Fruit fly (Drosophila melanogaster) whole organism, pupa: ENCODE results near the gene CG32391.

Experiments
- CG10348 ChIP-seq: fragments of 200-800 bp; sonication (Bioruptor generic); IDR thresholded peaks from 2 replicates; pipeline ENCODE4 v1.3.6; 2022; ENCODE audit warnings: missing biosample characterization, missing genetic modification characterization
- CG12605 ChIP-seq: fragments of 200-800 bp; sonication (Bioruptor generic); IDR thresholded peaks from 2 replicates; pipeline ENCODE4 v1.3.6; 2022; ENCODE audit warnings: missing biosample characterization, missing genetic modification characterization
- CG13204 ChIP-seq: fragments of 200-800 bp; sonication (Bioruptor generic); optimal IDR thresholded peaks from 2 replicates; lab custom pipeline; 2018; ENCODE audit warnings: missing biosample characterization, mild to moderate bottlenecking, missing genetic modification characterization, moderate library complexity
- CG14655 ChIP-seq: fragments of 200-800 bp; sonication (Bioruptor generic); optimal IDR thresholded peaks from 3 replicates; lab custom pipeline; 2017; ENCODE audit warnings: mild to moderate bottlenecking, missing biosample characterization, missing genetic modification reagents, missing genetic modification characterization
- CG15710 ChIP-seq: fragments of 200-800 bp; sonication (Bioruptor generic); optimal IDR thresholded peaks from 2 replicates; lab custom pipeline; 2018; ENCODE audit warnings: missing biosample characterization, mild to moderate bottlenecking, missing genetic modification characterization, moderate library complexity
- CG17806 ChIP-seq: fragments of 200-800 bp; sonication (Bioruptor generic); optimal IDR thresholded peaks from 2 replicates; lab custom pipeline; 2018; ENCODE audit warnings: missing biosample characterization, mild to moderate bottlenecking, missing genetic modification characterization, moderate library complexity
- CG32121 ChIP-seq: fragments of 200-800 bp; sonication (Bioruptor generic); IDR thresholded peaks from 2 replicates; pipeline ENCODE4 v1.3.6; 2022; ENCODE audit warnings: missing biosample characterization, missing genetic modification characterization
- CG34367 ChIP-seq: fragments of 200-800 bp; sonication (Bioruptor generic); optimal IDR thresholded peaks from 2 replicates; lab custom pipeline; 2018; ENCODE audit warnings: missing biosample characterization, mild to moderate bottlenecking, missing genetic modification characterization
- CG4496 ChIP-seq: fragments of 200-800 bp; sonication (Bioruptor generic); IDR thresholded peaks from 3 replicates; pipeline ENCODE4 v1.3.6; 2022; ENCODE audit warnings: missing biosample characterization, missing genetic modification characterization
- CG8159 ChIP-seq: fragments of 200-800 bp; sonication (Bioruptor generic); optimal IDR thresholded peaks from 3 replicates; lab custom pipeline; 2018; ENCODE audit warnings: missing biosample characterization, mild to moderate bottlenecking, missing genetic modification characterization, moderate library complexity
- CG8301 ChIP-seq: fragments of 200-800 bp; sonication (Bioruptor generic); optimal IDR thresholded peaks from 2 replicates; lab custom pipeline; 2018; ENCODE audit warnings: missing biosample characterization, mild to moderate bottlenecking, missing genetic modification characterization
- CG9948 ChIP-seq: fragments of 200-800 bp; sonication (Bioruptor generic); optimal IDR thresholded peaks from 2 replicates; lab custom pipeline; 2018; ENCODE audit warnings: missing biosample characterization, mild to moderate bottlenecking, missing genetic modification characterization, moderate library complexity
- D1 ChIP-seq: fragments of 200-800 bp; sonication (Bioruptor generic); optimal IDR thresholded peaks from 2 replicates; lab custom pipeline; 2018; ENCODE audit warnings: missing biosample characterization, mild to moderate bottlenecking, missing genetic modification characterization, moderate library complexity
- EcR ChIP-seq: fragments of 200-800 bp; sonication (Bioruptor generic); optimal IDR thresholded peaks from 3 replicates; lab custom pipeline; 2019; ENCODE audit warnings: missing biosample characterization, missing genetic modification characterization, mild to moderate bottlenecking, moderate library complexity, missing genetic modification reagents
- Ets98B ChIP-seq: fragments of 200-800 bp; sonication (Bioruptor generic); IDR thresholded peaks from 2 replicates; pipeline ENCODE4 v1.3.6; 2022; ENCODE audit warnings: missing biosample characterization, missing genetic modification characterization
- Pif1A ChIP-seq: fragments of 200-800 bp; sonication (Bioruptor generic); optimal IDR thresholded peaks from 3 replicates; lab custom pipeline; 2016; ENCODE audit warnings: missing biosample characterization, missing genetic modification characterization
- Pif1B ChIP-seq: fragments of 200-800 bp; sonication (Bioruptor generic); optimal IDR thresholded peaks from 3 replicates; lab custom pipeline; 2016; ENCODE audit warnings: missing biosample characterization, missing genetic modification characterization
- Snoo ChIP-seq: fragments of 200-800 bp; sonication (Bioruptor generic); optimal IDR thresholded peaks from 3 replicates; lab custom pipeline; 2017; ENCODE audit warnings: missing biosample characterization, mild to moderate bottlenecking, missing genetic modification characterization, inconsistent platforms
- fd96Ca ChIP-seq: fragments of 200-800 bp; sonication (Bioruptor generic); IDR thresholded peaks from 3 replicates; pipeline ENCODE4 v1.3.6; 2022; ENCODE audit warnings: missing biosample characterization, missing genetic modification characterization
- gl ChIP-seq: fragments of 200-800 bp; sonication (Bioruptor generic); optimal IDR thresholded peaks from 2 replicates; lab custom pipeline; 2018; ENCODE audit warnings: missing biosample characterization, mild to moderate bottlenecking, missing genetic modification characterization
- rn ChIP-seq: fragments of 200-800 bp; sonication (Bioruptor generic); IDR thresholded peaks from 2 replicates; pipeline ENCODE4 v1.3.6; 2022; ENCODE audit warnings: missing biosample characterization, missing genetic modification characterization

CG32391 gene

dm6 chr3L:7069099-7069498 is at the start of gene CG32391:
Gene CG32391, minus strand, starts transcription at chr3L:7069199.
- TF ChIP-seq CG15710 (tag; lab: Kevin White, UChicago) (no peak), CG13204 (GFP tag; lab: Kevin White, UChicago) (no peak), D1 (no peak), CG14655 (GFP tag; lab: Kevin White, UChicago) (no peak), CG12605 (no peak), CG4496 (no peak), CG8301 (tag; lab: Kevin White, UChicago) (no peak), EcR (GFP tag; lab: Kevin White, UChicago) (no peak), Ets98B (GFP tag; lab: Robert Waterston, UW) (no peak), rn (GFP tag; lab: Robert Waterston, UW) (no peak), CG34367 (tag; lab: Kevin White, UChicago) (no peak), CG9948 (tag; lab: Kevin White, UChicago) (no peak), gl (tag; lab: Kevin White, UChicago) (no peak), Pif1A (GFP tag; lab: Kevin White, UChicago) (no peak), CG8159 (no peak), Snoo (tag; lab: Kevin White, UChicago) (no peak), fd96Ca (GFP tag; lab: Robert Waterston, UW) (no peak), Pif1B (GFP tag; lab: Kevin White, UChicago) (no peak)

- TF ChIP-seq CG12605, result no peak
- TF ChIP-seq, all 21 proteins: peak for 0
These were observed 46.9 kb upstream of the CG32391 start for dm6 chr3L:7115944-7116343.

dm6 chr3L:7113010-7113409 is 44.0 kb upstream of the CG32391 start:
- TF ChIP-seq Ets98B (GFP tag; lab: Robert Waterston, UW) (no peak), EcR (GFP tag; lab: Kevin White, UChicago) (peak; percentile 90), CG15710 (tag; lab: Kevin White, UChicago) (peak; percentile 75), rn (GFP tag; lab: Robert Waterston, UW) (no peak), CG13204 (GFP tag; lab: Kevin White, UChicago) (peak; percentile 31), CG14655 (GFP tag; lab: Kevin White, UChicago) (peak; percentile 22), CG12605 (no peak), CG32121 (GFP tag; lab: Robert Waterston, UW) (no peak), CG4496 (0 out of 3 replicates have a peak, but pooled peaks have one; percentile 32), Snoo (tag; lab: Kevin White, UChicago) (no peak), D1 (peak; percentile 34), CG9948 (tag; lab: Kevin White, UChicago) (peak; percentile 60), Pif1B (GFP tag; lab: Kevin White, UChicago) (no peak), gl (tag; lab: Kevin White, UChicago) (peak; percentile 15), CG34367 (tag; lab: Kevin White, UChicago) (peak; percentile 56), CG17806 (peak; percentile 61), CG8159 (peak; percentile 72), fd96Ca (GFP tag; lab: Robert Waterston, UW) (no peak), Pif1A (GFP tag; lab: Kevin White, UChicago) (peak; percentile 65), CG8301 (tag; lab: Kevin White, UChicago) (no peak)

dm6 chr3L:7105693-7106092 is 36.7 kb upstream of the CG32391 start:
- TF ChIP-seq CG14655 (GFP tag; lab: Kevin White, UChicago) (peak; percentile 27), CG15710 (tag; lab: Kevin White, UChicago) (no peak), CG8301 (tag; lab: Kevin White, UChicago) (no peak), EcR (GFP tag; lab: Kevin White, UChicago) (no peak), fd96Ca (GFP tag; lab: Robert Waterston, UW) (no peak), CG32121 (GFP tag; lab: Robert Waterston, UW) (no peak), Snoo (tag; lab: Kevin White, UChicago) (no peak)

- TF ChIP-seq CG12605, result no peak
- no peak for TF ChIP-seq CG15710 (tag; lab: Kevin White, UChicago)
- no peak for TF ChIP-seq CG17806
- no peak for TF ChIP-seq fd96Ca (GFP tag; lab: Robert Waterston, UW)
- TF ChIP-seq CG8301 (tag; lab: Kevin White, UChicago), result no peak
- no peak for TF ChIP-seq CG10348 (GFP tag; lab: Robert Waterston, UW)
- TF ChIP-seq CG32121 (GFP tag; lab: Robert Waterston, UW), result no peak
- no peak for TF ChIP-seq CG8159
- no peak for TF ChIP-seq CG13204 (GFP tag; lab: Kevin White, UChicago)
- TF ChIP-seq gl (tag; lab: Kevin White, UChicago), result no peak
- TF ChIP-seq CG4496, result no peak
- TF ChIP-seq D1, result no peak
- TF ChIP-seq Pif1A (GFP tag; lab: Kevin White, UChicago), result no peak
- TF ChIP-seq rn (GFP tag; lab: Robert Waterston, UW), result no peak
- TF ChIP-seq CG14655 (GFP tag; lab: Kevin White, UChicago), result no peak
- no peak for TF ChIP-seq Pif1B (GFP tag; lab: Kevin White, UChicago)
- no peak for TF ChIP-seq CG34367 (tag; lab: Kevin White, UChicago)
- TF ChIP-seq CG9948 (tag; lab: Kevin White, UChicago), result no peak
- no peak for TF ChIP-seq EcR (GFP tag; lab: Kevin White, UChicago)
- no peak for TF ChIP-seq Ets98B (GFP tag; lab: Robert Waterston, UW)
These were observed 35.5 kb upstream of the CG32391 start for dm6 chr3L:7104485-7104884.

- TF ChIP-seq CG14655 (GFP tag; lab: Kevin White, UChicago) (peak; percentile 13), CG8159 (no peak), CG32121 (GFP tag; lab: Robert Waterston, UW) (no peak), CG8301 (tag; lab: Kevin White, UChicago) (no peak), Pif1A (GFP tag; lab: Kevin White, UChicago) (no peak), CG4496 (peak; percentile 40; the same call in 1 of the 3 replicates)
These were observed 34.9 kb upstream of the CG32391 start for dm6 chr3L:7103941-7104340.
